Worm (Caenorhabditis elegans): ENCODE measurements around the gene nep-2.

The nep-2 gene

ce11 chrII:2736156-2736728 is 10.7 kb upstream of the nep-2 start, which contains the start of gene T05A8.8:
T05A8.8 (plus strand) TSS chrII:2736678.
- TF ChIP-seq sem-4 (tag; optimal IDR thresholded peaks at IDR 0.05) (no peak), crh-2 (tag; optimal IDR thresholded peaks at IDR 0.05) (no peak), unc-62 (GFP tag; optimal IDR thresholded peaks at IDR 0.05) (no peak), blmp-1 (tag; optimal IDR thresholded peaks at IDR 0.05; ENCODE audit: insufficient read depth) (no peak), nhr-11 (tag; optimal IDR thresholded peaks at IDR 0.05) (no peak), ceh-16 (tag; optimal IDR thresholded peaks at IDR 0.05) (no peak), sma-3 (GFP tag; optimal IDR thresholded peaks at IDR 0.05) (no peak), gmeb-1 (tag; optimal IDR thresholded peaks at IDR 0.05) (no peak)

ce11 chrII:2735644-2736043 is 10.1 kb upstream of the nep-2 start:
- no peak for TF ChIP-seq blmp-1 (tag; optimal IDR thresholded peaks at IDR 0.05; ENCODE audit: insufficient read depth)
- TF ChIP-seq gmeb-1 (tag; optimal IDR thresholded peaks at IDR 0.05), result no peak
- no peak for TF ChIP-seq lin-39 (tag; optimal IDR thresholded peaks at IDR 0.05)
- no peak for TF ChIP-seq peb-1 (tag; optimal IDR thresholded peaks at IDR 0.05)
- TF ChIP-seq mdl-1 (tag; optimal IDR thresholded peaks at IDR 0.05), result no peak
- TF ChIP-seq mbf-1 (tag; optimal IDR thresholded peaks at IDR 0.05), result no peak
- TF ChIP-seq nhr-77 (tag; optimal IDR thresholded peaks at IDR 0.05), result no peak
- TF ChIP-seq ZK546.5 (tag; optimal IDR thresholded peaks at IDR 0.05), result no peak
- no peak for TF ChIP-seq ceh-82 (tag; optimal IDR thresholded peaks at IDR 0.05)

ce11 chrII:2735192-2735591 is 9.6 kb upstream of the nep-2 start, which contains the start of gene wdr-31:
wdr-31 (minus strand) TSS chrII:2735292.
- TF ChIP-seq mab-5 (tag; optimal IDR thresholded peaks at IDR 0.05) (no peak), Y55F3AM.14 (GFP tag; optimal IDR thresholded peaks at IDR 0.05) (no peak), lin-13 (GFP tag; optimal IDR thresholded peaks at IDR 0.05) (no peak), ceh-82 (tag; optimal IDR thresholded peaks at IDR 0.05) (no peak), nhr-10 (tag; optimal IDR thresholded peaks at IDR 0.05) (no peak), nhr-237 (tag; optimal IDR thresholded peaks at IDR 0.05) (no peak), nhr-77 (tag; optimal IDR thresholded peaks at IDR 0.05) (no peak), unc-55 (GFP tag; optimal IDR thresholded peaks at IDR 0.05) (no peak), ZK546.5 (tag; optimal IDR thresholded peaks at IDR 0.05) (no peak)

DNA sequence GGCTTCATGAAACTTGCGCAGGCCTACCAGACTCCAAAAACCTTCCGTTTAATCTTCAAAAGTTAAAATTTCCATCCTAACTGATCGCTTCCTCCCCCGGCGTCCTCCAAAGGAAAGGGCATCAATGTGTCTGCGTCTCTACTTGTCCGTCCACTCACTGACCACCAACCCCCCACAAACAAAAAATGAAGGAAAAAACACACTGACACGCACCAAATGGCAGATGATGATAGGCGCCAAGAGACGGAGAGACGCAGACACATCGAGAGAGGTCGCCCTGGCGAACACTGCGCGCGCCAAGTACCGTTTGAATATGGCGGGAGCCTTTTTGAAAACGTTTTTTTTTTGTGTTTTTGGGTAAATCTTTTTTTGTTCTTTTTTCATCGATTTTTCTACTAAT is 9.2 kb upstream of the nep-2 start:
- no peak for TF ChIP-seq mbf-1 (tag; optimal IDR thresholded peaks at IDR 0.05)
- TF ChIP-seq nhr-129 (tag; optimal IDR thresholded peaks at IDR 0.05), result peak; percentile 4
- no peak for TF ChIP-seq R02D3.7 (tag; optimal IDR thresholded peaks at IDR 0.05)
- TF ChIP-seq lsy-2 (tag; optimal IDR thresholded peaks at IDR 0.05), result peak in 1 of 2 experiments; percentile 22
- no peak for TF ChIP-seq mdl-1 (tag; optimal IDR thresholded peaks at IDR 0.05)
- peak; percentile 13 for TF ChIP-seq fos-1 (tag; optimal IDR thresholded peaks at IDR 0.05)
- TF ChIP-seq unc-62 (GFP tag; optimal IDR thresholded peaks at IDR 0.05), result no peak
- TF ChIP-seq mab-5 (tag; optimal IDR thresholded peaks at IDR 0.05), result no peak
- no peak for TF ChIP-seq lin-11 (tag; optimal IDR thresholded peaks at IDR 0.05)
- no peak for TF ChIP-seq nhr-11 (tag; optimal IDR thresholded peaks at IDR 0.05)
- no peak for TF ChIP-seq blmp-1 (tag; optimal IDR thresholded peaks at IDR 0.05; ENCODE audit: insufficient read depth)
- TF ChIP-seq dmd-4 (tag; optimal IDR thresholded peaks at IDR 0.05), result no peak
- TF ChIP-seq ama-1 (optimal IDR thresholded peaks at IDR 0.05), result no peak
- peak; percentile 30 for TF ChIP-seq ceh-16 (tag; optimal IDR thresholded peaks at IDR 0.05)
- no peak for TF ChIP-seq aly-2 (tag; optimal IDR thresholded peaks at IDR 0.05)
- no peak for TF ChIP-seq sem-4 (tag; optimal IDR thresholded peaks at IDR 0.05)
- TF ChIP-seq C34F6.9 (tag; optimal IDR thresholded peaks at IDR 0.05), result peak; percentile 28
- no peak for TF ChIP-seq ceh-82 (tag; optimal IDR thresholded peaks at IDR 0.05)
- TF ChIP-seq Y55F3AM.14 (GFP tag; optimal IDR thresholded peaks at IDR 0.05), result no peak
- no peak for TF ChIP-seq alr-1 (tag; optimal IDR thresholded peaks at IDR 0.05)
- no peak for TF ChIP-seq snpc-4 (tag; optimal IDR thresholded peaks at IDR 0.05)
- no peak for TF ChIP-seq skn-1 (tag; optimal IDR thresholded peaks at IDR 0.05)
- TF ChIP-seq elt-1 (tag; optimal IDR thresholded peaks at IDR 0.05), result no peak
- TF ChIP-seq nhr-237 (tag; optimal IDR thresholded peaks at IDR 0.05), result no peak
- peak; percentile 67 for TF ChIP-seq F13H6.1 (tag; optimal IDR thresholded peaks at IDR 0.05)
- no peak for TF ChIP-seq ztf-11 (tag; optimal IDR thresholded peaks at IDR 0.05)
- no peak for TF ChIP-seq zag-1 (tag; optimal IDR thresholded peaks at IDR 0.05)
- no peak for TF ChIP-seq unc-39 (tag; optimal IDR thresholded peaks at IDR 0.05)
- no peak for TF ChIP-seq sma-9 (GFP tag; optimal IDR thresholded peaks at IDR 0.05)
- TF ChIP-seq sma-9 (tag; optimal IDR thresholded peaks at IDR 0.05), result no peak
- TF ChIP-seq elt-3 (tag; optimal IDR thresholded peaks at IDR 0.05), result no peak
- TF ChIP-seq unc-55 (GFP tag; optimal IDR thresholded peaks at IDR 0.05), result no peak
- TF ChIP-seq nhr-12 (tag; optimal IDR thresholded peaks at IDR 0.05), result no peak
- TF ChIP-seq nhr-77 (tag; optimal IDR thresholded peaks at IDR 0.05), result no peak
- no peak for TF ChIP-seq nhr-23 (tag; optimal IDR thresholded peaks at IDR 0.05)
- TF ChIP-seq sma-3 (GFP tag; optimal IDR thresholded peaks at IDR 0.05), result no peak
- TF ChIP-seq peb-1 (tag; optimal IDR thresholded peaks at IDR 0.05), result no peak
- no peak for TF ChIP-seq crh-2 (tag; optimal IDR thresholded peaks at IDR 0.05)
- no peak for TF ChIP-seq nhr-25 (tag; optimal IDR thresholded peaks at IDR 0.05)
- TF ChIP-seq ztf-1 (GFP tag; conservative IDR thresholded peaks at IDR 0.05), result no peak
- TF ChIP-seq egl-27 (tag; optimal IDR thresholded peaks at IDR 0.05), result no peak
